Worm (Caenorhabditis elegans): ENCODE measurements around the gene pxl-1.

ce11 chrIII:5872288-5872687 is 23.5 kb downstream of the pxl-1 start:
- TF ChIP-seq nhr-20 (tag; optimal IDR thresholded peaks at IDR 0.05) = no peak
- no peak for TF ChIP-seq egl-27 (tag; optimal IDR thresholded peaks at IDR 0.05)
- no peak for TF ChIP-seq ztf-11 (tag; optimal IDR thresholded peaks at IDR 0.05)
- TF ChIP-seq skn-1 (tag; optimal IDR thresholded peaks at IDR 0.05) = no peak

Measured in whole organism, L1 larva.